Worm (Caenorhabditis elegans) whole organism, early embryonic: ENCODE data around the gene pqn-2.

Experiments
- B0310.2 ChIP-seq: sonication (generic microtip); optimal IDR thresholded peaks from 2 replicates; lab custom pipeline; 2016; ENCODE audit warnings: mild to moderate bottlenecking, missing genetic modification characterization, missing compliant biosample characterization
- F13C5.2 ChIP-seq: sonication (generic microtip); optimal IDR thresholded peaks from 2 replicates; lab custom pipeline; 2017; ENCODE audit warnings: mild to moderate bottlenecking, missing genetic modification characterization, inconsistent platforms, missing compliant biosample characterization
- aly-1 ChIP-seq: sonication (generic microtip); optimal IDR thresholded peaks from 2 replicates; lab custom pipeline; 2016; ENCODE audit warnings: missing genetic modification characterization, missing compliant biosample characterization
- ama-1 ChIP-seq: fragments of 150-350 bp; optimal IDR thresholded peaks from 2 replicates; lab custom pipeline; 2014
- ceh-13 ChIP-seq: fragments of 200-800 bp; sonication (Bioruptor generic); optimal IDR thresholded peaks from 2 replicates; lab custom pipeline; 2018; ENCODE audit warnings: mild to moderate bottlenecking, missing genetic modification characterization, missing compliant biosample characterization
- ceh-36 ChIP-seq: sonication (generic microtip); optimal IDR thresholded peaks from 2 replicates; lab custom pipeline; 2016; ENCODE audit warnings: missing genetic modification characterization, inconsistent platforms, missing compliant biosample characterization
- ets-7 ChIP-seq: sonication (generic microtip); optimal IDR thresholded peaks from 2 replicates; lab custom pipeline; 2016; ENCODE audit warnings: missing genotype, missing genetic modification characterization, missing compliant biosample characterization
- flt-1 ChIP-seq: fragments of 200-800 bp; sonication (Bioruptor generic); IDR thresholded peaks from 2 replicates; pipeline ENCODE4 v1.3.6; 2022; ENCODE audit warnings: missing genetic modification characterization, missing compliant biosample characterization
- hmbx-1 ChIP-seq: sonication (generic microtip); optimal IDR thresholded peaks from 2 replicates; lab custom pipeline; 2016; ENCODE audit warnings: mild to moderate bottlenecking, missing genetic modification characterization, missing compliant biosample characterization
- hmg-4 ChIP-seq: fragments of 200-800 bp; sonication (Bioruptor generic); optimal IDR thresholded peaks from 2 replicates; lab custom pipeline; 2018; ENCODE audit warnings: mild to moderate bottlenecking, missing genetic modification characterization, missing compliant biosample characterization
- hnd-1 ChIP-seq: sonication (generic microtip); optimal IDR thresholded peaks from 2 replicates; lab custom pipeline; 2016; ENCODE audit warnings: missing genetic modification characterization, missing compliant biosample characterization
- pes-1 ChIP-seq: fragments of 200-800 bp; sonication (Bioruptor generic); IDR thresholded peaks from 2 replicates; pipeline ENCODE4 v1.3.6; 2022; ENCODE audit warnings: missing genetic modification reagents, missing genetic modification characterization, missing compliant biosample characterization
- scrt-1 ChIP-seq: fragments of 200-800 bp; sonication (Bioruptor generic); IDR thresholded peaks from 2 replicates; pipeline ENCODE4 v1.3.6; 2022; ENCODE audit warnings: missing genetic modification characterization, missing compliant biosample characterization
- sea-1 ChIP-seq: fragments of 200-800 bp; sonication (Bioruptor generic); conservative IDR thresholded peaks from 2 replicates; pipeline ENCODE4 v1.3.6; 2022; ENCODE audit warnings: missing genetic modification characterization, missing compliant biosample characterization
- tbx-11 ChIP-seq: fragments of 200-800 bp; sonication (Bioruptor generic); IDR thresholded peaks from 2 replicates; pipeline ENCODE4 v1.3.6; 2022; ENCODE audit warnings: missing genetic modification characterization, missing compliant biosample characterization
- tbx-37 ChIP-seq: fragments of 200-800 bp; sonication (Bioruptor generic); conservative IDR thresholded peaks from 2 replicates; pipeline ENCODE4 v1.3.6; 2022; ENCODE audit warnings: missing genetic modification reagents, missing genetic modification characterization, missing compliant biosample characterization
- tra-4 ChIP-seq: sonication (generic microtip); optimal IDR thresholded peaks from 2 replicates; lab custom pipeline; 2017; ENCODE audit warnings: missing genetic modification characterization, missing compliant biosample characterization

The pqn-2 gene

ce11 chrV:10393708-10394107, 11.5 kb downstream of the pqn-2 start:
- no peak for TF ChIP-seq aly-1 (tag; lab: Kevin White, UChicago)

ce11 chrV:10395173-10395766, 13.0 kb downstream of the pqn-2 start, which contains the start of the genes col-151 and ugt-1:
TSS of gene col-151 (minus strand) at chrV:10395223.
TSS of gene ugt-1 (plus strand) at chrV:10395663.
- TF ChIP-seq tra-4 (tag; lab: Kevin White, UChicago) (no peak), scrt-1 (GFP tag; lab: Robert Waterston, UW) (no peak), tbx-11 (GFP tag; lab: Robert Waterston, UW) (no peak), ama-1 (no peak), tbx-37 (no peak), B0310.2 (no peak), ceh-36 (no peak), hmbx-1 (tag; lab: Kevin White, UChicago) (no peak), F13C5.2 (tag; lab: Kevin White, UChicago) (no peak), pes-1 (GFP tag; lab: Robert Waterston, UW) (no peak), flt-1 (GFP tag; lab: Robert Waterston, UW) (no peak), hmg-4 (GFP tag; lab: Kevin White, UChicago) (no peak), ceh-13 (GFP tag; lab: Kevin White, UChicago) (no peak), sea-1 (no peak), hnd-1 (tag; lab: Kevin White, UChicago) (no peak), ets-7 (tag; lab: Kevin White, UChicago) (no peak), aly-1 (tag; lab: Kevin White, UChicago) (no peak)

ce11 chrV:10398431-10398830, 16.2 kb downstream of the pqn-2 start, which contains the start of gene ugt-2:
TSS of gene ugt-2 (plus strand) at chrV:10398801.
- TF ChIP-seq hmbx-1 (tag; lab: Kevin White, UChicago) (no peak), F13C5.2 (tag; lab: Kevin White, UChicago) (no peak), ceh-13 (GFP tag; lab: Kevin White, UChicago) (no peak), aly-1 (tag; lab: Kevin White, UChicago) (no peak), ama-1 (no peak), B0310.2 (no peak), pes-1 (GFP tag; lab: Robert Waterston, UW) (no peak), hnd-1 (tag; lab: Kevin White, UChicago) (no peak), sea-1 (no peak)

ce11 chrV:10399290-10399689, 17.0 kb downstream of the pqn-2 start:
- TF ChIP-seq ceh-36 (no peak), F13C5.2 (tag; lab: Kevin White, UChicago) (no peak), ceh-13 (GFP tag; lab: Kevin White, UChicago) (no peak), hmbx-1 (tag; lab: Kevin White, UChicago) (no peak), tra-4 (tag; lab: Kevin White, UChicago) (no peak), ets-7 (tag; lab: Kevin White, UChicago) (no peak), sea-1 (no peak), tbx-11 (GFP tag; lab: Robert Waterston, UW) (no peak), pes-1 (GFP tag; lab: Robert Waterston, UW) (no peak), scrt-1 (GFP tag; lab: Robert Waterston, UW) (no peak)

- TF ChIP-seq tra-4 (tag; lab: Kevin White, UChicago) = no peak
- no peak for TF ChIP-seq flt-1 (GFP tag; lab: Robert Waterston, UW)
- TF ChIP-seq tbx-37 = no peak
- TF ChIP-seq aly-1 (tag; lab: Kevin White, UChicago) = no peak
Observed at ce11 chrV:10402804-10403203, 20.6 kb downstream of the pqn-2 start, which contains the start of gene F15H10.8. TSS of gene F15H10.8 (minus strand) at chrV:10402904.

ce11 chrV:10404701-10405100, 22.5 kb downstream of the pqn-2 start:
- TF ChIP-seq aly-1 (tag; lab: Kevin White, UChicago) (no peak), ceh-13 (GFP tag; lab: Kevin White, UChicago) (no peak), sea-1 (no peak), ceh-36 (no peak)

- no peak for TF ChIP-seq tra-4 (tag; lab: Kevin White, UChicago)
- no peak for TF ChIP-seq tbx-37
- TF ChIP-seq tbx-11 (GFP tag; lab: Robert Waterston, UW) = no peak
- no peak for TF ChIP-seq B0310.2
- TF ChIP-seq ceh-13 (GFP tag; lab: Kevin White, UChicago) = no peak
- TF ChIP-seq ceh-36 = no peak
- no peak for TF ChIP-seq hmbx-1 (tag; lab: Kevin White, UChicago)
- TF ChIP-seq ets-7 (tag; lab: Kevin White, UChicago) = no peak
Observed at ce11 chrV:10406313-10406712, 24.1 kb downstream of the pqn-2 start, which contains the start of gene F15H10.7. TSS of gene F15H10.7 (minus strand) at chrV:10406413.

- TF ChIP-seq hmg-4 (GFP tag; lab: Kevin White, UChicago) (no peak), tbx-37 (no peak), B0310.2 (no peak), scrt-1 (GFP tag; lab: Robert Waterston, UW) (no peak), tra-4 (tag; lab: Kevin White, UChicago) (no peak), hmbx-1 (tag; lab: Kevin White, UChicago) (no peak), ceh-36 (no peak), hnd-1 (tag; lab: Kevin White, UChicago) (no peak), aly-1 (tag; lab: Kevin White, UChicago) (no peak), ets-7 (tag; lab: Kevin White, UChicago) (no peak), tbx-11 (GFP tag; lab: Robert Waterston, UW) (no peak), sea-1 (no peak), F13C5.2 (tag; lab: Kevin White, UChicago) (no peak), flt-1 (GFP tag; lab: Robert Waterston, UW) (no peak), pes-1 (GFP tag; lab: Robert Waterston, UW) (no peak), ama-1 (no peak), ceh-13 (GFP tag; lab: Kevin White, UChicago) (no peak)
Observed at ce11 chrV:10410030-10410713, 27.9 kb downstream of the pqn-2 start, which contains the start of gene F15H10.12. TSS of gene F15H10.12 (minus strand) at chrV:10410080.
